Fruit fly (Drosophila melanogaster) whole organism, embryonic: ENCODE data around the gene CG13623.
A peak's percentile ranks its signal among the peaks of the same experiment; 100 is the strongest.

ENCODE experiments used
- Aef1 ChIP-seq: fragments of 200-800 bp; sonication (Bioruptor generic); IDR thresholded peaks from 3 replicates; pipeline ENCODE4 v1.3.6; 2022; ENCODE audit warnings: missing biosample characterization, missing genetic modification characterization
- Blimp-1 ChIP-seq: fragments of 200-800 bp; sonication (Bioruptor generic); optimal IDR thresholded peaks from 3 replicates; lab custom pipeline; 2018; ENCODE audit warnings: missing biosample characterization, missing genetic modification characterization, mild to moderate bottlenecking, moderate library complexity, missing genetic modification reagents
- CG10565 ChIP-seq: fragments of 200-800 bp; sonication (Bioruptor generic); optimal IDR thresholded peaks from 3 replicates; lab custom pipeline; 2016; ENCODE audit warnings: missing biosample characterization, mild to moderate bottlenecking, missing genetic modification characterization
- CG10959 ChIP-seq: fragments of 200-800 bp; sonication (Bioruptor generic); IDR thresholded peaks from 2 replicates; pipeline ENCODE4 v1.3.6; 2022; ENCODE audit warnings: missing biosample characterization, missing genetic modification characterization
- CG10979 ChIP-seq: fragments of 200-800 bp; sonication (Bioruptor generic); optimal IDR thresholded peaks from 2 replicates; lab custom pipeline; 2018; ENCODE audit warnings: missing biosample characterization, mild to moderate bottlenecking, missing genetic modification characterization, moderate library complexity
- CG12219 ChIP-seq: fragments of 200-800 bp; sonication (Bioruptor generic); optimal IDR thresholded peaks from 3 replicates; lab custom pipeline; 2018; ENCODE audit warnings: missing biosample characterization, mild to moderate bottlenecking, missing genetic modification characterization
- CG12299 ChIP-seq: fragments of 200-800 bp; sonication (Bioruptor generic); optimal IDR thresholded peaks from 2 replicates; lab custom pipeline; 2018; ENCODE audit warnings: missing biosample characterization, mild to moderate bottlenecking, missing genetic modification characterization
- CG12659 ChIP-seq: fragments of 200-800 bp; sonication (Bioruptor generic); optimal IDR thresholded peaks from 3 replicates; lab custom pipeline; 2017; ENCODE audit warnings: mild to moderate bottlenecking, missing biosample characterization, missing genetic modification reagents, missing genetic modification characterization
- CG14710 ChIP-seq: fragments of 200-800 bp; sonication (Bioruptor generic); optimal IDR thresholded peaks from 3 replicates; lab custom pipeline; 2019; ENCODE audit warnings: missing biosample characterization, mild to moderate bottlenecking, missing genetic modification characterization, moderate library complexity
- CG1647 ChIP-seq: fragments of 200-800 bp; sonication (Bioruptor generic); optimal IDR thresholded peaks from 3 replicates; lab custom pipeline; 2016; ENCODE audit warnings: missing biosample characterization, missing genetic modification characterization
- CG17359 ChIP-seq: fragments of 200-800 bp; sonication (Bioruptor generic); optimal IDR thresholded peaks from 3 replicates; lab custom pipeline; 2018; ENCODE audit warnings: missing biosample characterization, mild to moderate bottlenecking, missing genetic modification characterization, moderate library complexity
- CG2129 ChIP-seq: fragments of 200-800 bp; sonication (Bioruptor generic); IDR thresholded peaks from 2 replicates; pipeline ENCODE4 v1.3.6; 2022; ENCODE audit warnings: missing biosample characterization, missing genetic modification characterization; ENCODE audit not compliant: partially characterized antibody
- CG2678 ChIP-seq: fragments of 200-800 bp; sonication (Bioruptor generic); optimal IDR thresholded peaks from 3 replicates; lab custom pipeline; 2019; ENCODE audit warnings: missing biosample characterization, mild to moderate bottlenecking, missing genetic modification characterization, moderate library complexity
- CG30020 ChIP-seq: fragments of 200-800 bp; optimal IDR thresholded peaks from 2 replicates; lab custom pipeline; 2019; ENCODE audit warnings: missing biosample characterization, mild to moderate bottlenecking, missing genetic modification characterization, moderate library complexity
- CG3065 ChIP-seq: fragments of 200-800 bp; sonication (Bioruptor generic); optimal IDR thresholded peaks from 2 replicates; lab custom pipeline; 2016; ENCODE audit warnings: missing biosample characterization, missing genetic modification characterization
- CG3407 ChIP-seq: fragments of 200-800 bp; sonication (Bioruptor generic); optimal IDR thresholded peaks from 2 replicates; lab custom pipeline; 2018; ENCODE audit warnings: missing biosample characterization, mild to moderate bottlenecking, missing genetic modification characterization
- CG34376 ChIP-seq: fragments of 200-800 bp; sonication (Bioruptor generic); optimal IDR thresholded peaks from 2 replicates; lab custom pipeline; 2018; ENCODE audit warnings: missing biosample characterization, mild to moderate bottlenecking, missing genetic modification characterization
- CG3995 ChIP-seq: fragments of 200-800 bp; sonication (Bioruptor generic); optimal IDR thresholded peaks from 3 replicates; lab custom pipeline; 2016; ENCODE audit warnings: missing biosample characterization, missing genetic modification characterization
- CG5245 ChIP-seq: fragments of 200-800 bp; sonication (Bioruptor generic); optimal IDR thresholded peaks from 3 replicates; lab custom pipeline; 2016; ENCODE audit warnings: missing biosample characterization, missing genetic modification characterization
- CG6791 ChIP-seq: fragments of 200-800 bp; sonication (Bioruptor generic); IDR thresholded peaks from 3 replicates; pipeline ENCODE4 v1.3.6; 2022; ENCODE audit warnings: missing biosample characterization, missing genetic modification characterization; ENCODE audit not compliant: partially characterized antibody
- CG7357 ChIP-seq: fragments of 200-800 bp; sonication (Bioruptor generic); IDR thresholded peaks from 3 replicates; pipeline ENCODE4 v1.3.6; 2022; ENCODE audit warnings: missing biosample characterization, missing genetic modification characterization
- CG7963 ChIP-seq: fragments of 200-800 bp; sonication (Bioruptor generic); IDR thresholded peaks from 3 replicates; pipeline ENCODE4 v1.3.6; 2022; ENCODE audit warnings: missing biosample characterization, missing genetic modification characterization; ENCODE audit not compliant: partially characterized antibody
- CG7987 ChIP-seq: fragments of 200-800 bp; sonication (Bioruptor generic); optimal IDR thresholded peaks from 2 replicates; lab custom pipeline; 2018; ENCODE audit warnings: missing biosample characterization, mild to moderate bottlenecking, missing genetic modification characterization, moderate library complexity
- CG8765 ChIP-seq: fragments of 200-800 bp; sonication (Bioruptor generic); IDR thresholded peaks from 2 replicates; pipeline ENCODE4 v1.3.6; 2022; ENCODE audit warnings: missing biosample characterization, missing genetic modification characterization
- CG9932 ChIP-seq: fragments of 200-800 bp; sonication (Bioruptor generic); IDR thresholded peaks from 2 replicates; pipeline ENCODE4 v1.3.6; 2022; ENCODE audit warnings: missing biosample characterization, missing genetic modification characterization
- Fer2 ChIP-seq: fragments of 200-800 bp; sonication (Bioruptor generic); optimal IDR thresholded peaks from 2 replicates; lab custom pipeline; 2018; ENCODE audit warnings: missing biosample characterization, mild to moderate bottlenecking, missing genetic modification characterization, moderate library complexity
- HLH3B ChIP-seq: fragments of 200-800 bp; sonication (Bioruptor generic); IDR thresholded peaks from 2 replicates; pipeline ENCODE4 v1.3.6; 2022; ENCODE audit warnings: missing biosample characterization, missing genetic modification characterization
- HLH54F ChIP-seq: fragments of 200-800 bp; sonication (Bioruptor generic); optimal IDR thresholded peaks from 3 replicates; lab custom pipeline; 2016; ENCODE audit warnings: missing biosample characterization, missing genetic modification characterization
- Hr3 ChIP-seq: fragments of 200-800 bp; sonication (Bioruptor generic); optimal IDR thresholded peaks from 3 replicates; lab custom pipeline; 2016; ENCODE audit warnings: missing biosample characterization, missing genetic modification characterization
- Hr78 ChIP-seq, 2 experiments: fragments of 200-800 bp in 1 of 2; fragments of >200 bp in 1 of 2; sonication (Bioruptor generic) in 1 of 2; optimal IDR thresholded peaks; 2 replicates each; lab custom pipeline; 2017 to 2019; ENCODE audit warnings: missing biosample characterization in 2 of 2, missing genetic modification characterization in 2 of 2, mild to moderate bottlenecking in 1 of 2, moderate library complexity in 1 of 2
- Lim3 ChIP-seq: fragments of 200-800 bp; sonication (Bioruptor generic); IDR thresholded peaks from 2 replicates; pipeline ENCODE4 v1.3.6; 2022; ENCODE audit warnings: missing biosample characterization, missing genetic modification characterization
- Mrtf ChIP-seq: fragments of 200-800 bp; sonication (Bioruptor generic); IDR thresholded peaks from 3 replicates; pipeline ENCODE4 v1.3.6; 2022; ENCODE audit warnings: missing biosample characterization, missing genetic modification characterization
- NFAT ChIP-seq: fragments of 200-800 bp; sonication (Bioruptor generic); IDR thresholded peaks from 2 replicates; pipeline ENCODE4 v1.3.6; 2022; ENCODE audit warnings: missing biosample characterization, missing genetic modification characterization
- Nf-YB ChIP-seq: fragments of 200-800 bp; sonication (Bioruptor generic); optimal IDR thresholded peaks from 3 replicates; lab custom pipeline; 2019; ENCODE audit warnings: missing biosample characterization, mild to moderate bottlenecking, missing genetic modification characterization, moderate library complexity
- Scr ChIP-seq: fragments of 200-800 bp; sonication (Bioruptor generic); IDR thresholded peaks from 2 replicates; pipeline ENCODE4 v1.3.6; 2022; ENCODE audit warnings: missing biosample characterization, missing genetic modification characterization; ENCODE audit not compliant: partially characterized antibody
- Side ChIP-seq: fragments of 200-800 bp; sonication (Bioruptor generic); optimal IDR thresholded peaks from 2 replicates; lab custom pipeline; 2016; ENCODE audit warnings: missing biosample characterization, missing genetic modification characterization
- al ChIP-seq: fragments of 200-800 bp; sonication (Bioruptor generic); IDR thresholded peaks from 2 replicates; pipeline ENCODE4 v1.3.6; 2022; ENCODE audit warnings: missing biosample characterization, missing genetic modification characterization
- bbx ChIP-seq: fragments of 200-800 bp; sonication (Bioruptor generic); IDR thresholded peaks from 2 replicates; pipeline ENCODE4 v1.3.6; 2022; ENCODE audit warnings: missing biosample characterization, missing genetic modification characterization; ENCODE audit not compliant: partially characterized antibody
- fd3F ChIP-seq: fragments of 200-800 bp; sonication (Bioruptor generic); optimal IDR thresholded peaks from 2 replicates; lab custom pipeline; 2018; ENCODE audit warnings: missing biosample characterization, mild to moderate bottlenecking, missing genetic modification characterization, moderate library complexity
- jigr1 ChIP-seq: fragments of 200-800 bp; sonication (Bioruptor generic); IDR thresholded peaks from 3 replicates; pipeline ENCODE4 v1.3.6; 2022; ENCODE audit warnings: missing biosample characterization, missing genetic modification characterization
- lilli ChIP-seq: fragments of 200-800 bp; sonication (Bioruptor generic); optimal IDR thresholded peaks from 3 replicates; lab custom pipeline; 2016; ENCODE audit warnings: missing biosample characterization, missing genetic modification characterization
- lov ChIP-seq, 2 experiments: fragments of 200-800 bp in 1 of 2; fragments of >200 bp in 1 of 2; sonication (Bioruptor generic) in 1 of 2; IDR thresholded peaks in 1 of 2; optimal IDR thresholded peaks in 1 of 2; 2 replicates in 1 of 2; 3 replicates in 1 of 2; pipeline versions ENCODE4 v1.3.6 to Lab custom; 2017 to 2022; ENCODE audit warnings: missing biosample characterization in 1 of 2, missing genetic modification characterization in 1 of 2
- nau ChIP-seq: fragments of 200-800 bp; sonication (Bioruptor generic); optimal IDR thresholded peaks from 3 replicates; lab custom pipeline; 2017; ENCODE audit warnings: missing biosample characterization, mild to moderate bottlenecking, missing genetic modification characterization, missing genetic modification reagents
- phol ChIP-seq: fragments of 200-800 bp; sonication (Bioruptor generic); optimal IDR thresholded peaks from 3 replicates; lab custom pipeline; 2018; ENCODE audit warnings: missing biosample characterization, mild to moderate bottlenecking, missing genetic modification characterization, moderate library complexity
- seq ChIP-seq: fragments of 200-800 bp; sonication (Bioruptor generic); IDR thresholded peaks from 2 replicates; pipeline ENCODE4 v1.3.6; 2022; ENCODE audit warnings: missing biosample characterization, missing genetic modification characterization
- slou ChIP-seq: fragments of 200-800 bp; sonication (Bioruptor generic); optimal IDR thresholded peaks from 3 replicates; lab custom pipeline; 2016; ENCODE audit warnings: missing biosample characterization, missing genetic modification characterization
- slp2 ChIP-seq: fragments of 200-800 bp; sonication (Bioruptor generic); optimal IDR thresholded peaks from 2 replicates; lab custom pipeline; 2016; ENCODE audit warnings: missing biosample characterization, missing genetic modification characterization
- sr ChIP-seq: fragments of 200-800 bp; sonication (Bioruptor generic); IDR thresholded peaks from 3 replicates; pipeline ENCODE4 v1.3.6; 2022; ENCODE audit warnings: missing biosample characterization, missing genetic modification characterization
- tio ChIP-seq: fragments of 200-800 bp; sonication (Bioruptor generic); optimal IDR thresholded peaks from 2 replicates; lab custom pipeline; 2017; ENCODE audit warnings: missing biosample characterization, missing genetic modification characterization, inconsistent platforms
- wdn ChIP-seq: fragments of 200-800 bp; sonication (Bioruptor generic); IDR thresholded peaks from 2 replicates; pipeline ENCODE4 v1.3.6; 2022; ENCODE audit warnings: missing biosample characterization, missing genetic modification characterization

CG13623 gene

DNA sequence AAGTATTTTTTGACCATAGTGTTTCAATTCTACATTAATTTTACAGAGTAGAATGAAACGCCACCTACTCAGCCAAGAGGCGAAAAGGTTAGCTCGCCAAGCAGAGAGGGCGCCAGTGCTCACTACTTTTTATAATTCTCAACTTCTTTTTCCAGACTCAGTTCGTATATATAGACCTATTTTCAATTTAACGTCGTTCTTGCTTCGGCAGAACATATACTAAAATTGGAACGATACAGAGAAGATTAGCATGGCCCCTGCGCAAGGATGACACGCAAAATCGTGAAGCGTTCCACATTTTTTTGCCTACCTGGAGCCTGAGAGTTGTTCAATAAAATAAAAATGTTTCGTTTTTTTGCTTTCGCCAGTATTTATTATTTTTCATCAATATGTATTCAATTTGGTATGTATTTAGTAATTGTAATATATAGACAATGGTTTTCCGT lies 26.7 kb upstream of the CG13623 start (continued):
- TF ChIP-seq sr (GFP tag; lab: Robert Waterston, UW) (no peak; the same call in 2 of the 3 replicates), Hr78 (GFP tag; optimal IDR thresholded peaks at IDR 0.05; lab: Kevin White, UChicago) (no peak), CG7987 (GFP tag; lab: Kevin White, UChicago) (peak; percentile 66), Nf-YB (GFP tag; lab: Kevin White, UChicago) (peak; percentile 7), Aef1 (GFP tag; lab: Robert Waterston, UW) (peak; percentile 61), tio (GFP tag; lab: Kevin White, UChicago) (peak; percentile 9), CG9932 (GFP tag; lab: Robert Waterston, UW) (no peak), slp2 (GFP tag; lab: Kevin White, UChicago) (no peak), al (GFP tag; lab: Robert Waterston, UW) (no peak), Hr3 (GFP tag; lab: Kevin White, UChicago) (peak; percentile 64), CG7963 (GFP tag; lab: Robert Waterston, UW) (peak; percentile 87), CG14710 (tag; lab: Kevin White, UChicago) (peak; percentile 5), wdn (GFP tag; lab: Robert Waterston, UW) (no peak), CG5245 (GFP tag; lab: Kevin White, UChicago) (peak; percentile 87), CG8765 (GFP tag; lab: Robert Waterston, UW) (peak; percentile 31; the same call in 1 of the 2 replicates), HLH54F (GFP tag; lab: Kevin White, UChicago) (peak; percentile 54), fd3F (GFP tag; lab: Kevin White, UChicago) (peak; percentile 36), CG2678 (tag; lab: Kevin White, UChicago) (peak; percentile 50), CG17359 (peak; percentile 54), CG3995 (GFP tag; lab: Kevin White, UChicago) (no peak), seq (no peak), CG12219 (no peak), CG30020 (tag; lab: Kevin White, UChicago) (no peak), CG34376 (GFP tag; lab: Kevin White, UChicago) (peak; percentile 65), CG2129 (GFP tag; lab: Robert Waterston, UW) (no peak), nau (GFP tag; lab: Kevin White, UChicago) (peak; percentile 22), lov (optimal IDR thresholded peaks at IDR 0.05; lab: Kevin White, UChicago) (no peak), lov (GFP tag; IDR thresholded peaks at IDR 0.05; lab: Robert Waterston, UW) (no peak), jigr1 (no peak), Scr (GFP tag; lab: Robert Waterston, UW) (peak; percentile 68), NFAT (GFP tag; lab: Robert Waterston, UW) (peak; percentile 94), CG12299 (tag; lab: Kevin White, UChicago) (no peak), Blimp-1 (peak; percentile 48), Mrtf (GFP tag; lab: Robert Waterston, UW) (no peak), CG3065 (GFP tag; lab: Kevin White, UChicago) (no peak), CG10979 (tag; lab: Kevin White, UChicago) (peak; percentile 38), CG10565 (no peak), CG12659 (GFP tag; lab: Kevin White, UChicago) (peak; percentile 54), Side (GFP tag; lab: Kevin White, UChicago) (peak; percentile 62), slou (GFP tag; lab: Kevin White, UChicago) (no peak), lilli (GFP tag; lab: Kevin White, UChicago) (peak; percentile 79), phol (tag; lab: Kevin White, UChicago) (peak; percentile 24), HLH3B (GFP tag; lab: Robert Waterston, UW) (peak; percentile 70), CG7357 (peak; percentile 21; the same call in 1 of the 3 replicates), CG3407 (no peak), Lim3 (GFP tag; lab: Robert Waterston, UW) (no peak), bbx (GFP tag; lab: Robert Waterston, UW) (peak; percentile 96), CG10959 (no peak), CG1647 (peak; percentile 5), Fer2 (tag; lab: Kevin White, UChicago) (no peak), CG6791 (GFP tag; lab: Robert Waterston, UW) (peak; percentile 93)
